Worm (Caenorhabditis elegans) whole organism, mixed stage, embryonic: ENCODE data around the gene elof-1.

Source experiments
- bed-3 ChIP-seq: fragments of 200-800 bp; sonication (Bioruptor generic); optimal IDR thresholded peaks from 3 replicates; lab custom pipeline; 2018; ENCODE audit warnings: mild to moderate bottlenecking, missing genetic modification characterization, moderate library complexity, missing compliant biosample characterization
- lin-13 ChIP-seq: fragments of 150-350 bp; optimal IDR thresholded peaks from 2 replicates; lab custom pipeline; 2014; ENCODE audit warnings: missing biosample characterization, missing genetic modification characterization

ce11 chrII:14381450-14381849, 31.9 kb downstream of the elof-1 start, which contains the start of gene sdz-26:
- TF ChIP-seq lin-13 (no peak), bed-3 (GFP tag; lab: Kevin White, UChicago) (no peak)
